Worm (Caenorhabditis elegans): ENCODE data around the gene rabr-1.

The rabr-1 gene

DNA sequence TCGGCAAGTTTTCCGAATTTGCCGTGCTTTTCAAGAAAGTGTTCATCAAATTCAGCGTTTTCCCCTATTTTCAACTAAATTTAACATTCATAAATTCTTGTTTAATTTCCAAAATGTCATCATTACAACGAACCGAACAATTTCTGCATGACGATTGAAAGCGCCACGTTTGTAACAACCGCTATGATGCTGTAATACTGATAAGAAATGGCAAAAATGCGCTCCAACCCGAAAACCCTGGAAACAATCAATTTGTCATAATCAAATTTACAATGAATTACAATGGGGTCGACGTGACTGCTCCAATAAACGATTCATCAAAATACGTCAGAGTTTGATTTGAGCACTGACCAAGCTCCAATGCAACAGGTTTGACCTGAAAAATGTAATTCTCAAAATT, 48.7 kb downstream of the rabr-1 start:
- TF ChIP-seq dox-1 (GFP tag; IDR thresholded peaks at IDR 0.05) = 0 out of 2 replicates have a peak, but pooled peaks have one; percentile 38
- TF ChIP-seq nhr-90 (tag; optimal IDR thresholded peaks at IDR 0.05) = no peak
- peak in 1 of 2 experiments; percentile 7 for TF ChIP-seq let-607 (tag; optimal IDR thresholded peaks at IDR 0.05)
- TF ChIP-seq F55B11.4 (tag; optimal IDR thresholded peaks at IDR 0.05; ENCODE audit: borderline replicate concordance, insufficient read depth) = no peak
- no peak for TF ChIP-seq athp-1 (tag; optimal IDR thresholded peaks at IDR 0.05)
- TF ChIP-seq ceh-58 (GFP tag; IDR thresholded peaks at IDR 0.05) = no peak
- no peak for TF ChIP-seq snpc-1.3 (tag; optimal IDR thresholded peaks at IDR 0.05; ENCODE audit: insufficient read depth)
- no peak for TF ChIP-seq hlh-26 (GFP tag; conservative IDR thresholded peaks at IDR 0.05)
- no peak for TF ChIP-seq F49E8.2 (tag; optimal IDR thresholded peaks at IDR 0.05; ENCODE audit: insufficient read depth)
- no peak for TF ChIP-seq ztf-22 (GFP tag; optimal IDR thresholded peaks at IDR 0.05)
- no peak for TF ChIP-seq madf-6 (GFP tag; IDR thresholded peaks at IDR 0.05)
- no peak for TF ChIP-seq chd-7 (tag; optimal IDR thresholded peaks at IDR 0.05)
- TF ChIP-seq nfya-1 (tag; optimal IDR thresholded peaks at IDR 0.05; ENCODE audit: borderline replicate concordance, insufficient read depth) = no peak
- TF ChIP-seq let-526 (GFP tag; IDR thresholded peaks at IDR 0.05) = no peak
- TF ChIP-seq tlf-1 (GFP tag; optimal IDR thresholded peaks at IDR 0.05) = no peak
- no peak for TF ChIP-seq ztf-3 (GFP tag; optimal IDR thresholded peaks at IDR 0.05)
- TF ChIP-seq nhr-80 (tag; optimal IDR thresholded peaks at IDR 0.05) = peak; percentile 75
- TF ChIP-seq ets-4 (GFP tag; optimal IDR thresholded peaks at IDR 0.05) = no peak
- no peak for TF ChIP-seq tbx-9 (tag; optimal IDR thresholded peaks at IDR 0.05; ENCODE audit: borderline replicate concordance)

DNA sequence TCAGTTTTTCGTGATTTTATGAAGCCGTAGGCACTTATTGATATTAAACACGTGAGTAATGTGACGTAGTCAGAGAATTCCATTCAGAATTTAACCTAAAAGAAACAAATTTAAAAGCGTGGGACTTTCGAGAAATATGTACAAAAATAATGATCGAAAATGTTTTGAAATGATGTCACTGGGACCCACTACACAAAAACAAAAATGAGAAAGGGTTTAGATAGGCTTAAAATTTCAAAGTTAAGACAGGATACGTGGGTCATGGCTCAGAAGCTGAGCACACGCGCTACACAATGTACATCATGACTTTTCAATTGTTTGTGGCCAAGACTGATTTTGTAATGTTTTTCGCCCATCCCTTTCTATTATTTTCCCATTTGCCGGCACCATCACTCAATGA, 52.9 kb downstream of the rabr-1 start, which contains the start of gene smvt-1:
TSS of gene smvt-1 (minus strand) at position 101 of the 400 bp plus-strand sequence.
- TF ChIP-seq Y67H2A.10 (GFP tag; conservative IDR thresholded peaks at IDR 0.05) (no peak), unc-130 (GFP tag; optimal IDR thresholded peaks at IDR 0.05) (no peak), pha-4 (tag; optimal IDR thresholded peaks at IDR 0.05) (no peak), F10E7.11 (tag; optimal IDR thresholded peaks at IDR 0.05) (no peak), F33H1.4 (GFP tag; IDR thresholded peaks at IDR 0.05) (no peak), atf-7 (tag; optimal IDR thresholded peaks at IDR 0.05) (no peak), ztf-26 (tag; optimal IDR thresholded peaks at IDR 0.05) (no peak), F55B11.4 (tag; optimal IDR thresholded peaks at IDR 0.05; ENCODE audit: borderline replicate concordance, insufficient read depth) (no peak), fkh-3 (tag; optimal IDR thresholded peaks at IDR 0.05) (no peak), F49E8.2 (tag; optimal IDR thresholded peaks at IDR 0.05; ENCODE audit: insufficient read depth) (no peak)

DNA sequence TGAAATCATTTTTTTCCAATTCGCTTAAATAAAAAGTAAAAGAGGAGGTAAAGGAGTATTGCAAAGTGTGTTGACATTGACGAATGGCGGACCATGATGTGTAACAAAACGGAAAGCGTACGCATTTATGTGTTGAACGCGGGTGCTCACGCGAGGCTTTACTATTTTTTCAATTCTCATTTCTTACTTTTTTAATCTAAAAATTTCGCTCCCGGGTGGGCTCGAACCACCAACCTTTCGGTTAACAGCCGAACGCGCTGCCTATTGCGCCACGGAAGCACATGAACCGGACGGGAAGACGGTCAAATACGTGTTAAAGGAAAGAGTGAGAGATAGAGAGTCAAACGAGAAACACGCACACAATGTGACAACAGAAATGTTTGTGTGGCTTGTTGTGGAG, 53.3 kb downstream of the rabr-1 start:
- TF ChIP-seq attf-3 (GFP tag; conservative IDR thresholded peaks at IDR 0.05) (no peak), pbrm-1 (GFP tag; IDR thresholded peaks at IDR 0.05) (peak; percentile 69; the same call in 1 of the 2 replicates), dpl-1 (GFP tag; optimal IDR thresholded peaks at IDR 0.05) (no peak), attf-6 (GFP tag; IDR thresholded peaks at IDR 0.05) (peak; percentile 47; the same call in 1 of the 2 replicates), tbp1 (GFP tag; optimal IDR thresholded peaks at IDR 0.05) (peak; percentile 94), nfya-2 (GFP tag; IDR thresholded peaks at IDR 0.05) (no peak), lin-35 (GFP tag; optimal IDR thresholded peaks at IDR 0.05) (peak in 1 of 3 experiments; percentile 61), rpc-1 (optimal IDR thresholded peaks at IDR 0.05) (peak; percentile 81), rpc-1 (tag; optimal IDR thresholded peaks at IDR 0.05) (peak; percentile 88), fkh-3 (tag; optimal IDR thresholded peaks at IDR 0.05) (peak; percentile 51), T07F8.4 (tag; optimal IDR thresholded peaks at IDR 0.05) (peak; percentile 72), ZK185.1 (tag; optimal IDR thresholded peaks at IDR 0.05; ENCODE audit: poor library complexity, severe bottlenecking) (peak; percentile 82), mes-4 (tag; optimal IDR thresholded peaks at IDR 0.05) (peak; percentile 66), Y79H2A.3 (GFP tag; conservative IDR thresholded peaks at IDR 0.05) (no peak), lsl-1 (GFP tag; optimal IDR thresholded peaks at IDR 0.05) (peak; percentile 2), C17E4.6 (GFP tag; IDR thresholded peaks at IDR 0.05) (no peak), hlh-12 (tag; optimal IDR thresholded peaks at IDR 0.05) (peak; percentile 63), zim-3 (tag; optimal IDR thresholded peaks at IDR 0.05) (peak; percentile 72), pha-4 (tag; optimal IDR thresholded peaks at IDR 0.05) (no peak), ztf-26 (tag; optimal IDR thresholded peaks at IDR 0.05) (peak; percentile 36), akir-1 (GFP tag; optimal IDR thresholded peaks at IDR 0.05) (peak; percentile 76), ceh-79 (tag; optimal IDR thresholded peaks at IDR 0.05) (peak; percentile 40), F49E8.2 (tag; optimal IDR thresholded peaks at IDR 0.05; ENCODE audit: insufficient read depth) (peak; percentile 42), nhr-90 (tag; optimal IDR thresholded peaks at IDR 0.05) (peak; percentile 79)

Data from whole organism, young adult.